Worm (Caenorhabditis elegans) whole organism, L1 larva: Measurements from ENCODE around the gene C36E6.8.

ENCODE experiments used
- C16A3.4 ChIP-seq: fragments of 150-350 bp; optimal IDR thresholded peaks from 2 replicates; lab custom pipeline; 2014; ENCODE audit warnings: missing biosample characterization, missing genetic modification characterization
- F16B12.6 ChIP-seq: fragments of 150-350 bp; optimal IDR thresholded peaks from 2 replicates; lab custom pipeline; 2014; ENCODE audit warnings: missing biosample characterization, missing genetic modification characterization
- aha-1 ChIP-seq: fragments of 150-350 bp; optimal IDR thresholded peaks from 2 replicates; lab custom pipeline; 2014; ENCODE audit warnings: missing biosample characterization, missing genetic modification characterization
- alr-1 ChIP-seq: fragments of 200-800 bp; sonication (Bioruptor generic); optimal IDR thresholded peaks from 2 replicates; lab custom pipeline; 2018; ENCODE audit warnings: borderline replicate concordance, mild to moderate bottlenecking, missing genetic modification characterization, missing compliant biosample characterization
- aly-2 ChIP-seq: fragments of 150-350 bp; optimal IDR thresholded peaks from 2 replicates; lab custom pipeline; 2014; ENCODE audit warnings: missing biosample characterization, missing genetic modification characterization
- ama-1 ChIP-seq: fragments of 150-350 bp; optimal IDR thresholded peaks from 2 replicates; lab custom pipeline; 2014
- ceh-63 ChIP-seq: fragments of 200-800 bp; sonication (Bioruptor generic); optimal IDR thresholded peaks from 2 replicates; lab custom pipeline; 2018; ENCODE audit warnings: mild to moderate bottlenecking, missing genetic modification characterization, missing compliant biosample characterization
- ceh-8 ChIP-seq: fragments of 200-800 bp; sonication (Bioruptor generic); optimal IDR thresholded peaks from 2 replicates; lab custom pipeline; 2018; ENCODE audit warnings: mild to moderate bottlenecking, missing genetic modification characterization, moderate library complexity, missing compliant biosample characterization
- ceh-82 ChIP-seq, 3 experiments: fragments of 150-350 bp in 1 of 3; sonication (generic microtip) in 2 of 3; optimal IDR thresholded peaks; 2 replicates each; lab custom pipeline; 2014 to 2017; ENCODE audit warnings: missing biosample characterization in 3 of 3, missing genetic modification characterization in 3 of 3
- dsc-1 ChIP-seq: sonication (generic microtip); optimal IDR thresholded peaks from 2 replicates; lab custom pipeline; 2016; ENCODE audit warnings: mild to moderate bottlenecking, missing genetic modification characterization, missing compliant biosample characterization
- efl-1 ChIP-seq, 4 experiments: fragments of 150-350 bp; optimal IDR thresholded peaks in 3 of 4; peaks in 1 of 4; 1 replicate in 1 of 4; 2 replicates in 3 of 4; lab custom pipeline; 2014; ENCODE audit warnings: missing biosample characterization in 2 of 4, missing genetic modification characterization in 2 of 4, missing genetic modification reagents in 2 of 4
- egl-27 ChIP-seq, 2 experiments: fragments of 150-350 bp in 1 of 2; sonication (generic microtip); optimal IDR thresholded peaks; 3 replicates each; lab custom pipeline; 2017 to 2018; ENCODE audit warnings: missing biosample characterization in 2 of 2, missing genetic modification characterization in 2 of 2, missing genetic modification reagents in 2 of 2
- elt-2 ChIP-seq: sonication (generic microtip); optimal IDR thresholded peaks from 2 replicates; lab custom pipeline; 2016; ENCODE audit warnings: missing genetic modification characterization, mild to moderate bottlenecking, inconsistent platforms, missing compliant biosample characterization, missing genetic modification reagents
- fkh-10 ChIP-seq: sonication (generic microtip); optimal IDR thresholded peaks from 2 replicates; lab custom pipeline; 2017; ENCODE audit warnings: missing biosample characterization, missing genetic modification reagents, missing genetic modification characterization
- hpl-2 ChIP-seq: fragments of 150-350 bp; optimal IDR thresholded peaks from 2 replicates; lab custom pipeline; 2014; ENCODE audit warnings: missing biosample characterization, missing genetic modification reagents, missing genetic modification characterization
- isw-1 ChIP-seq: fragments of 200-800 bp; sonication (Bioruptor generic); IDR thresholded peaks from 2 replicates; pipeline ENCODE4 v1.3.6; 2022; ENCODE audit warnings: missing genetic modification characterization, missing compliant biosample characterization
- lin-13 ChIP-seq: fragments of 150-350 bp; optimal IDR thresholded peaks from 2 replicates; lab custom pipeline; 2014; ENCODE audit warnings: missing biosample characterization, missing genetic modification reagents, missing genetic modification characterization
- lin-35 ChIP-seq, 2 experiments: fragments of 150-350 bp; optimal IDR thresholded peaks; 2 replicates each; lab custom pipeline; 2014; ENCODE audit warnings: missing biosample characterization in 2 of 2, missing genetic modification characterization in 2 of 2, missing genetic modification reagents in 2 of 2
- lsy-2 ChIP-seq, 2 experiments: fragments of 150-350 bp; optimal IDR thresholded peaks; 2 replicates each; lab custom pipeline; 2014; ENCODE audit warnings: missing biosample characterization in 2 of 2, missing genetic modification characterization in 2 of 2
- mdl-1 ChIP-seq, 2 experiments: fragments of 150-350 bp; optimal IDR thresholded peaks; 2 replicates each; lab custom pipeline; 2014 to 2017; ENCODE audit warnings: missing biosample characterization in 2 of 2, missing genetic modification characterization in 2 of 2, inconsistent platforms in 1 of 2
- mef-2 ChIP-seq: fragments of 150-350 bp; optimal IDR thresholded peaks from 2 replicates; lab custom pipeline; 2014; ENCODE audit warnings: missing biosample characterization, missing genetic modification characterization
- nhr-11 ChIP-seq: fragments of 150-350 bp; optimal IDR thresholded peaks from 2 replicates; lab custom pipeline; 2014; ENCODE audit warnings: missing biosample characterization, missing genetic modification characterization
- nhr-12 ChIP-seq: sonication (generic microtip); optimal IDR thresholded peaks from 2 replicates; lab custom pipeline; 2017; ENCODE audit warnings: missing biosample characterization, missing genetic modification characterization
- nhr-19 ChIP-seq: fragments of 200-800 bp; sonication (Bioruptor generic); conservative IDR thresholded peaks from 2 replicates; pipeline ENCODE4 v1.3.6; 2022; ENCODE audit warnings: missing genetic modification characterization, missing compliant biosample characterization
- nhr-20 ChIP-seq: sonication (generic microtip); optimal IDR thresholded peaks from 2 replicates; lab custom pipeline; 2016; ENCODE audit warnings: mild to moderate bottlenecking, missing genetic modification characterization, missing compliant biosample characterization
- nhr-28 ChIP-seq: fragments of 150-350 bp; optimal IDR thresholded peaks from 2 replicates; lab custom pipeline; 2014; ENCODE audit warnings: missing biosample characterization, missing genetic modification characterization
- nhr-47 ChIP-seq: sonication (generic microtip); optimal IDR thresholded peaks from 2 replicates; lab custom pipeline; 2016; ENCODE audit warnings: mild to moderate bottlenecking, missing genetic modification characterization, moderate library complexity, missing compliant biosample characterization
- nhr-71 ChIP-seq: sonication (generic microtip); optimal IDR thresholded peaks from 2 replicates; lab custom pipeline; 2016; ENCODE audit warnings: mild to moderate bottlenecking, missing genetic modification characterization, moderate library complexity, missing compliant biosample characterization
- nhr-77 ChIP-seq: fragments of 150-350 bp; optimal IDR thresholded peaks from 2 replicates; lab custom pipeline; 2014; ENCODE audit warnings: missing biosample characterization, missing genetic modification characterization
- nhr-84 ChIP-seq: sonication (generic microtip); optimal IDR thresholded peaks from 2 replicates; lab custom pipeline; 2017; ENCODE audit warnings: missing biosample characterization, missing genetic modification characterization
- nhr-85 ChIP-seq: sonication (generic microtip); peaks from one replicate; lab custom pipeline; 2016; ENCODE audit warnings: missing genetic modification characterization, inconsistent platforms, missing compliant biosample characterization
- nhr-90 ChIP-seq: sonication (generic microtip); optimal IDR thresholded peaks from 2 replicates; lab custom pipeline; 2016; ENCODE audit warnings: mild to moderate bottlenecking, missing genetic modification characterization, missing compliant biosample characterization; ENCODE audit not compliant: poor library complexity
- pqm-1 ChIP-seq: sonication (generic microtip); optimal IDR thresholded peaks from 3 replicates; lab custom pipeline; 2017; ENCODE audit warnings: missing biosample characterization, missing genetic modification characterization
- rnt-1 ChIP-seq: sonication (generic microtip); optimal IDR thresholded peaks from 2 replicates; lab custom pipeline; 2016; ENCODE audit warnings: mild to moderate bottlenecking, missing genetic modification characterization, moderate library complexity, missing compliant biosample characterization
- skn-1 ChIP-seq: fragments of 150-350 bp; optimal IDR thresholded peaks from 2 replicates; lab custom pipeline; 2014; ENCODE audit warnings: missing biosample characterization, missing genetic modification characterization
- snu-23 ChIP-seq: sonication (generic microtip); optimal IDR thresholded peaks from 2 replicates; lab custom pipeline; 2016; ENCODE audit warnings: missing genetic modification characterization, missing compliant biosample characterization
- sox-4 ChIP-seq: sonication (generic microtip); optimal IDR thresholded peaks from 2 replicates; lab custom pipeline; 2016; ENCODE audit warnings: missing genetic modification characterization, missing compliant biosample characterization
- sptf-1 ChIP-seq: fragments of 150-350 bp; optimal IDR thresholded peaks from 2 replicates; lab custom pipeline; 2014; ENCODE audit warnings: missing biosample characterization, missing genetic modification characterization
- swsn-7 ChIP-seq: sonication (generic microtip); optimal IDR thresholded peaks from 2 replicates; lab custom pipeline; 2016; ENCODE audit warnings: missing genetic modification characterization, missing compliant biosample characterization
- tbx-2 ChIP-seq: sonication (generic microtip); optimal IDR thresholded peaks from 2 replicates; lab custom pipeline; 2016; ENCODE audit warnings: missing genetic modification characterization, missing compliant biosample characterization
- tlp-1 ChIP-seq: fragments of 150-350 bp; optimal IDR thresholded peaks from 2 replicates; lab custom pipeline; 2014; ENCODE audit warnings: missing biosample characterization, missing genetic modification characterization
- vab-15 ChIP-seq: sonication (generic microtip); optimal IDR thresholded peaks from 2 replicates; lab custom pipeline; 2017; ENCODE audit warnings: missing genotype, mild to moderate bottlenecking, missing genetic modification characterization, missing compliant biosample characterization
- zag-1 ChIP-seq: fragments of 150-350 bp; optimal IDR thresholded peaks from 2 replicates; lab custom pipeline; 2014; ENCODE audit warnings: missing biosample characterization, missing genetic modification characterization
- zip-4 ChIP-seq: fragments of 200-800 bp; sonication (Bioruptor generic); optimal IDR thresholded peaks from 2 replicates; lab custom pipeline; 2018; ENCODE audit warnings: mild to moderate bottlenecking, missing genetic modification characterization, moderate library complexity, missing compliant biosample characterization

The C36E6.8 gene

DNA sequence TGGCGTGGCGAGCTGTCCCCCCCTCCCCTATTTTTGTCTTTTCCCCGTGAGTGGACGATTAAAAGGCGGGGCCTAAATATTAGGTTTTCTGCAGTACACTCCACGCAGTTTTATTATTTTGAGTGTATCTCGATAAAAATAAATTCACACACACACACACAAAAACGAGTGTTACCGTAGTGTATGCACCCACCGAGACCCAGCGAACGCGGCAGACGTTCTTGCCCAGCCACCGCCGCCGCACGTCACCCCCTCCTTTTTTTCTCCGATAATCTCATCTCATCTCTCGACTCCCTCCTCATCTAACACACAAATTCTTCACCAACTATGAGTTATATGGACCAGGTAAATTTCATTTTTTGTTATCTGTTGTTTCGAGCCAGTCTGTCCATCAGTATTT, 4.3 kb upstream of the C36E6.8 start, which contains the start of gene fubl-3 (continued):
- TF ChIP-seq ceh-82 (tag; optimal IDR thresholded peaks at IDR 0.05; lab: Kevin White, UChicago) (peak in 1 of 3 experiments; percentile 52), sptf-1 (tag; lab: Kevin White, UChicago) (no peak), F16B12.6 (tag; lab: Kevin White, UChicago) (no peak), alr-1 (tag; lab: Kevin White, UChicago) (no peak), lsy-2 (tag; optimal IDR thresholded peaks at IDR 0.05; lab: Kevin White, UChicago) (peak; percentile 86 to 96), nhr-12 (no peak), sox-4 (tag; lab: Kevin White, UChicago) (no peak), nhr-90 (tag; lab: Kevin White, UChicago) (peak; percentile 27), fkh-10 (GFP tag; lab: Kevin White, UChicago) (no peak), nhr-19 (GFP tag; lab: Robert Waterston, UW) (peak; percentile 22), nhr-47 (tag; lab: Kevin White, UChicago) (peak; percentile 43), zip-4 (GFP tag; lab: Kevin White, UChicago) (no peak), nhr-77 (tag; lab: Kevin White, UChicago) (no peak), aly-2 (tag; lab: Kevin White, UChicago) (no peak), nhr-11 (tag; lab: Kevin White, UChicago) (no peak), tbx-2 (tag; lab: Kevin White, UChicago) (peak; percentile 8), snu-23 (GFP tag; lab: Kevin White, UChicago) (peak; percentile 45), ceh-63 (GFP tag; lab: Kevin White, UChicago) (no peak), nhr-84 (tag; lab: Kevin White, UChicago) (no peak), aha-1 (tag; lab: Kevin White, UChicago) (no peak), efl-1 (optimal IDR thresholded peaks at IDR 0.05; lab: Kevin White, UChicago) (peak in 1 of 2 experiments; percentile 25), efl-1 (GFP tag; optimal IDR thresholded peaks at IDR 0.05 in 1 of 2; lab: Kevin White, UChicago) (peak in 1 of 2 experiments; percentile 75), swsn-7 (tag; lab: Kevin White, UChicago) (peak; percentile 36), ama-1 (lab: Kevin White, UChicago) (no peak), tlp-1 (tag; lab: Kevin White, UChicago) (no peak), nhr-85 (tag; lab: Kevin White, UChicago) (peak; percentile 42), vab-15 (tag; lab: Kevin White, UChicago) (no peak), lin-35 (GFP tag; optimal IDR thresholded peaks at IDR 0.05; lab: Kevin White, UChicago) (peak in 1 of 2 experiments; percentile 43), lin-13 (no peak), mdl-1 (tag; optimal IDR thresholded peaks at IDR 0.05; lab: Kevin White, UChicago) (peak in 1 of 2 experiments; percentile 5), egl-27 (tag; optimal IDR thresholded peaks at IDR 0.05; lab: Kevin White, UChicago) (no peak), nhr-20 (tag; lab: Kevin White, UChicago) (peak; percentile 55), ceh-8 (no peak), skn-1 (tag; lab: Kevin White, UChicago) (peak; percentile 7), nhr-28 (tag; lab: Kevin White, UChicago) (no peak), elt-2 (no peak), C16A3.4 (tag; lab: Kevin White, UChicago) (peak; percentile 50), isw-1 (GFP tag; lab: Robert Waterston, UW) (no peak), pqm-1 (tag; lab: Kevin White, UChicago) (no peak), zag-1 (tag; lab: Kevin White, UChicago) (no peak), mef-2 (no peak), hpl-2 (GFP tag; lab: Kevin White, UChicago) (no peak), rnt-1 (tag; lab: Kevin White, UChicago) (peak; percentile 45), dsc-1 (tag; lab: Kevin White, UChicago) (no peak), nhr-71 (peak; percentile 63)
